Worm (Caenorhabditis elegans) whole organism, early embryonic: Measurements from ENCODE around the gene Y39A3CL.4.

Experiments
- ama-1 ChIP-seq: fragments of 150-350 bp; optimal IDR thresholded peaks from 2 replicates; lab custom pipeline; 2014
- ceh-13 ChIP-seq: fragments of 200-800 bp; sonication (Bioruptor generic); optimal IDR thresholded peaks from 2 replicates; lab custom pipeline; 2018; ENCODE audit warnings: mild to moderate bottlenecking, missing genetic modification characterization, missing compliant biosample characterization
- flt-1 ChIP-seq: fragments of 200-800 bp; sonication (Bioruptor generic); IDR thresholded peaks from 2 replicates; pipeline ENCODE4 v1.3.6; 2022; ENCODE audit warnings: missing genetic modification characterization, missing compliant biosample characterization
- hmg-4 ChIP-seq: fragments of 200-800 bp; sonication (Bioruptor generic); optimal IDR thresholded peaks from 2 replicates; lab custom pipeline; 2018; ENCODE audit warnings: mild to moderate bottlenecking, missing genetic modification characterization, missing compliant biosample characterization
- hnd-1 ChIP-seq: sonication (generic microtip); optimal IDR thresholded peaks from 2 replicates; lab custom pipeline; 2016; ENCODE audit warnings: missing genetic modification characterization, missing compliant biosample characterization
- tbx-11 ChIP-seq: fragments of 200-800 bp; sonication (Bioruptor generic); IDR thresholded peaks from 2 replicates; pipeline ENCODE4 v1.3.6; 2022; ENCODE audit warnings: missing genetic modification characterization, missing compliant biosample characterization

DNA sequence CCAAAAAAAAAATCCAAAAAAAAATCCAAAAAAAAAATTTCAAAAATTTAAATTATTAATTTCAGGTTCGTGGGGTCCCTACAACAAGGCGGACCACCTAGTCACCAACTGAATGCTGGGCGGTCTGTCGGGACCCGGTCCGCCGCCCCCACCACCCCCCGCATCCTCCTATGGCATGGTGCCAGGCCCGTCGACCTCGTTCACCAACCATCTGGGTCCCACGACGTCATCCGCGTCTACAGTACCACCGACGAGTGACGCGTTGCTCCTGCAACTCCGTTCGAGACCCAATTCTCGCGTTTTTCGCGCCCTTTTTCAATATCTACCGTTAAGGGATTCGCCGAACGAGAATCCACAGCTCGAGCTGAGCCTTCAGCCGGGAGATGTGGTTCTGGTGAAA lies 11.1 kb upstream of the Y39A3CL.4 start:
- no peak for TF ChIP-seq ama-1
- no peak for TF ChIP-seq ceh-13 (GFP tag; lab: Kevin White, UChicago)
- TF ChIP-seq hmg-4 (GFP tag; lab: Kevin White, UChicago): no peak
- TF ChIP-seq flt-1 (GFP tag; lab: Robert Waterston, UW): no peak
- TF ChIP-seq hnd-1 (tag; lab: Kevin White, UChicago): no peak
- no peak for TF ChIP-seq tbx-11 (GFP tag; lab: Robert Waterston, UW)
